Worm (Caenorhabditis elegans): ENCODE results near the gene col-105.

col-105 gene

ce11 chrIV:1406267-1406666, 47.2 kb upstream of the col-105 start, which contains the start of gene spp-31:
spp-31 (plus strand) TSS chrIV:1406567.
- TF ChIP-seq ceh-83 (GFP tag; optimal IDR thresholded peaks at IDR 0.05) (no peak), pha-4 (tag; optimal IDR thresholded peaks at IDR 0.05) (no peak), bed-3 (GFP tag; optimal IDR thresholded peaks at IDR 0.05) (no peak)

DNA sequence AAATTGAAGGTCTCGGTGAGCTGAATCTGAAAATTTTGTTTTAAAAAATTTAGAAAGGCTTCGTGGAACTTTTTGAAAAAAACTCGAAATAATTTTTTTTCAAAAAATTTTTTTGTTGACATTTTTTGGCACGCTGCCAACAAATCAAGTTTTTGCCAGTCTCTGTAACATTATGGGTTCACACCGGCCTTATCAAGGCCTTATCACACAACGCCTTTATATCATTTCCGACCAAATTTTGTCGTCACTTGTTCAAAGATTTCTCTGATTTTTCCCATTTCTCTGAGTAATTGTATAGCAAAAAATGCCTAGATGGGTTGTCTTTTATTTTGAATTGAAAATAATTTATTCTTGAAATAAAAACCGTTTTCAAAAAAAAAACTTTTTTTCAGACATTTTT, 46.8 kb upstream of the col-105 start:
- no peak for TF ChIP-seq unc-39 (tag; optimal IDR thresholded peaks at IDR 0.05)
- no peak for TF ChIP-seq flh-1 (GFP tag; optimal IDR thresholded peaks at IDR 0.05)
- TF ChIP-seq nhr-237 (tag; optimal IDR thresholded peaks at IDR 0.05) = no peak
- no peak for TF ChIP-seq ces-1 (GFP tag; optimal IDR thresholded peaks at IDR 0.05)
- no peak for TF ChIP-seq nhr-12 (tag; optimal IDR thresholded peaks at IDR 0.05)
- no peak for TF ChIP-seq sem-2 (GFP tag; optimal IDR thresholded peaks at IDR 0.05)
- no peak for TF ChIP-seq bed-3 (GFP tag; optimal IDR thresholded peaks at IDR 0.05)
- TF ChIP-seq ceh-39 (tag; optimal IDR thresholded peaks at IDR 0.05) = no peak
- TF ChIP-seq M03D4.4 (tag; optimal IDR thresholded peaks at IDR 0.05) = no peak

DNA sequence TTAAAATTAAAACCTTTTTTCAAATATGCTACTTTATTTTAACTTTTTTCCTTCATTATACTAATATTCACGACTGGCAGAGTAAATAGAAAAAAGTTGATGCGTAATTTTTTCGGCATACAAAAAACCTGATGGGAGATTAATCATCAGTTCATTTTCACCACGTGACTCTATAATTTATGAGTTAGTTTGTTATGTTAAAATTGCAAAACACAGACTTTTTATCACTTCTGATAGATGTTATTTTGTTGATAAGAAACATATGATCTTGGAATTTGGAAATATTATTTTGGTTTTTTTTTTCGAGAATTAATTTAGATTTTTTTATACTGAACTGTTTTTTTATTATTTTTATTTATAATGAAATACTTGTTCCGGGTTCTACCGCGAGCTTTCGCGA, 44.9 kb upstream of the col-105 start:
- TF ChIP-seq lin-13 (tag; optimal IDR thresholded peaks at IDR 0.05) (no peak), ceh-39 (tag; optimal IDR thresholded peaks at IDR 0.05) (no peak), ceh-83 (GFP tag; optimal IDR thresholded peaks at IDR 0.05) (no peak), elt-1 (tag; optimal IDR thresholded peaks at IDR 0.05; ENCODE audit: borderline replicate concordance, insufficient read depth) (no peak)

DNA sequence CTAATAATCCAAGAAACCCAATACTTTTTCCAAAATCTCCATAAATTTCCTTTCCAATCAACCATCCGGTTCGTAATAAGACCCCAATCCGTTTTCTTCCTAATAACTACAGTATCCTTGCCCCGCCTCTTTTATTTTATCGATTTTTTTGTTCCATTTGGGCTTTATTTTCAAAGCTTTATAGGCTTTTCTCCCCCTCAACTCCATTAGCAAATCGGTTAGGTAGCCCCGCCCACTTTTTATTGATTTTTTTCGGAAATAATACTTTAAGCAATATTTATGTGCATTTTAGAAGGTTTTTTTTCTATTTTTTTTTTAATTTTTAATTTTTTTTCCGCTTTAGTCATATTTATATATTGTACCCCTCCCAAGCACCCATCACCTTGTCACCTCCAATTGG, 41.0 kb upstream of the col-105 start:
- TF ChIP-seq nhr-12 (tag; optimal IDR thresholded peaks at IDR 0.05) (no peak), lin-13 (tag; optimal IDR thresholded peaks at IDR 0.05) (no peak), ztf-11 (tag; optimal IDR thresholded peaks at IDR 0.05) (no peak), mls-2 (tag; optimal IDR thresholded peaks at IDR 0.05) (no peak), mep-1 (tag; optimal IDR thresholded peaks at IDR 0.05) (no peak), ceh-83 (GFP tag; optimal IDR thresholded peaks at IDR 0.05) (no peak), hlh-1 (tag; optimal IDR thresholded peaks at IDR 0.05) (no peak), M03D4.4 (tag; optimal IDR thresholded peaks at IDR 0.05) (no peak)

ce11 chrIV:1397895-1398294, 38.9 kb upstream of the col-105 start:
- TF ChIP-seq nhr-28 (tag; optimal IDR thresholded peaks at IDR 0.05) (no peak), zip-8 (tag; optimal IDR thresholded peaks at IDR 0.05) (no peak), unc-39 (tag; optimal IDR thresholded peaks at IDR 0.05) (no peak), nhr-76 (tag; optimal IDR thresholded peaks at IDR 0.05) (no peak), ceh-39 (tag; optimal IDR thresholded peaks at IDR 0.05) (no peak), blmp-1 (tag; optimal IDR thresholded peaks at IDR 0.05) (no peak), cnd-1 (tag; optimal IDR thresholded peaks at IDR 0.05) (no peak), lsy-2 (tag; optimal IDR thresholded peaks at IDR 0.05) (no peak), lin-32 (GFP tag; optimal IDR thresholded peaks at IDR 0.05) (no peak), ces-1 (GFP tag; optimal IDR thresholded peaks at IDR 0.05) (no peak), ceh-43 (GFP tag; optimal IDR thresholded peaks at IDR 0.05) (no peak), ham-2 (GFP tag; optimal IDR thresholded peaks at IDR 0.05) (no peak)

DNA sequence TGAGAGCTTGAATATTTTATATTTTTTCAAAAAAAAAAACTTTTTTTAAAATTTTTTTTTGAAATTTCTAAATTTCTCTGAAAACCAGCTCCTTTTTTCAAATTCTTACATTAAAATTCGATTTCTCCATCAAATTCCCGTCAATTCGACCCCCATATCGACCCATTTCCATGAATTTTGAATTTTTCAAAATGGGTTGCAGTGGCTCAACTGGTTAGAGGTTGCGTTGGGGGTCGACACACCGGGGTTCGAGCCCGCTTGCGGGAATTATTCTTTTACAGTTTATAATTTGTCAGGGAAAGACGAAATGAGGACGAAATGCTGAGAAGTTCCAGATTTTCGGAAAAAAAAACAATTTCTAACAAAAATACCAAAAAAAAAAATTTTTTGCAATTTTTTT, 35.1 kb upstream of the col-105 start:
- TF ChIP-seq unc-120 (tag; optimal IDR thresholded peaks at IDR 0.05; ENCODE audit: poor library complexity, severe bottlenecking) (no peak), ceh-83 (GFP tag; optimal IDR thresholded peaks at IDR 0.05) (no peak), nhr-2 (tag; optimal IDR thresholded peaks at IDR 0.05) (no peak), flh-1 (GFP tag; optimal IDR thresholded peaks at IDR 0.05) (no peak), sptf-1 (tag; optimal IDR thresholded peaks at IDR 0.05) (no peak), nhr-28 (tag; optimal IDR thresholded peaks at IDR 0.05) (no peak), lin-13 (tag; optimal IDR thresholded peaks at IDR 0.05) (no peak), ham-2 (GFP tag; optimal IDR thresholded peaks at IDR 0.05) (no peak), unc-39 (tag; optimal IDR thresholded peaks at IDR 0.05) (no peak), sem-2 (GFP tag; optimal IDR thresholded peaks at IDR 0.05) (no peak), cnd-1 (tag; optimal IDR thresholded peaks at IDR 0.05) (no peak)

DNA sequence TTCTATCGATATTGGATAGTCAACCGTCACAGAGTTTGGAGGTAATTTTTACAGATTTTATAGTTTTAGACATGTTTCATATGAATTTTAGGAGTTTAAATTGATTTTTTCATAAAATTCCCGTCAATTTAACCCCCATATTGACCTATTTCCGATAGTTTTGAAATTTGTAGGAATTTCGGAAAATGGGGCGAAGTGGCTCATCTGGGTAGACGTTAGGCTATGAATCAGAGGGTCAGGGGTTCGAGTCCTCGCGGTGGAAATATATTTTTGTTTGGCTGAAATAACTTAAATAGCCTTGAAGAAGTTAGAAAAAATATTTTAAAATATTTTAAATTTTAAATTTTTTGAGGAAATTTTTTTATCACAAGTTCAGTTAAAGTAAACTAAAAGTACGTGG, 32.4 kb upstream of the col-105 start:
- TF ChIP-seq M03D4.4 (tag; optimal IDR thresholded peaks at IDR 0.05) (no peak), ztf-11 (tag; optimal IDR thresholded peaks at IDR 0.05) (no peak)

Measured in whole organism, mixed stage, embryonic.